Worm (Caenorhabditis elegans): ENCODE results near the gene fbxb-51.

DNA sequence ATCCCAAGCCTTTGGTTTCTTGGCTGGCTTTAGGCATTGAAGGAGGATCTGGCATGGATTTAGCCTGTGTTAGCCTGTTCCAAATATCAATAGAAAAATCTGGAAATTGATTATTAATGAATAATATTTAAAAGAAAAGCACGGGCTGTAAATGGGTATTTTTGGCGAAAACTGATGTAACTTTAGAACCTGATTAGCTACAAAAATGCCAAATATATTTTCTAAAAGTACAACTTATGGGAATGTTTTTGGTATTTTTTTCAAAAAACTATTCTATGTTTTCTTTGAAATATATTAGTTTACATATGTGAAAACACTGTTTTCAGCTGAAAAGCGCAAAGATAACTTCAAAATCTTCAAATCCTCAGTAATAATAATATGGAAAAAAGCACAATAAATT is 50.1 kb downstream of the fbxb-51 start, which contains the start of gene bath-26:
- TF ChIP-seq Y95B8A.8 (GFP tag; IDR thresholded peaks at IDR 0.05) (no peak), cebp-2 (GFP tag; IDR thresholded peaks at IDR 0.05) (no peak), madf-10 (tag; optimal IDR thresholded peaks at IDR 0.05) (no peak), dox-1 (GFP tag; IDR thresholded peaks at IDR 0.05) (no peak), sea-2 (GFP tag; IDR thresholded peaks at IDR 0.05) (no peak)
